Fruit fly (Drosophila melanogaster) whole organism, prepupa: ENCODE measurements around the gene CG15784.

ENCODE experiments used
- CG10631 ChIP-seq: fragments of 200-800 bp; sonication (Bioruptor generic); optimal IDR thresholded peaks from 2 replicates; lab custom pipeline; 2016; ENCODE audit warnings: missing biosample characterization, missing genetic modification characterization
- CG10669 ChIP-seq: fragments of 200-800 bp; sonication (Bioruptor generic); optimal IDR thresholded peaks from 3 replicates; lab custom pipeline; 2018; ENCODE audit warnings: missing biosample characterization, mild to moderate bottlenecking, missing genetic modification characterization, moderate library complexity
- CG11294 ChIP-seq: fragments of 200-800 bp; sonication (Bioruptor generic); IDR thresholded peaks from 2 replicates; pipeline ENCODE4 v1.3.6; 2022; ENCODE audit warnings: missing biosample characterization, missing genetic modification characterization
- CG11762 ChIP-seq: fragments of 200-800 bp; sonication (Bioruptor generic); optimal IDR thresholded peaks from 3 replicates; lab custom pipeline; 2016; ENCODE audit warnings: missing biosample characterization, missing genetic modification characterization; ENCODE audit not compliant: insufficient read depth
- CG11902 ChIP-seq: fragments of 200-800 bp; sonication (Bioruptor generic); optimal IDR thresholded peaks from 3 replicates; lab custom pipeline; 2016; ENCODE audit warnings: missing biosample characterization, missing genetic modification characterization
- CG15336 ChIP-seq: fragments of 200-800 bp; sonication (Bioruptor generic); IDR thresholded peaks from 2 replicates; pipeline ENCODE4 v1.3.6; 2022; ENCODE audit warnings: missing biosample characterization, missing genetic modification characterization
- CG1621 ChIP-seq: fragments of 200-800 bp; sonication (Bioruptor generic); optimal IDR thresholded peaks from 3 replicates; lab custom pipeline; 2018; ENCODE audit warnings: missing biosample characterization, mild to moderate bottlenecking, missing genetic modification characterization
- CG16779 ChIP-seq: fragments of 200-800 bp; sonication (Bioruptor generic); optimal IDR thresholded peaks from 3 replicates; lab custom pipeline; 2017; ENCODE audit warnings: missing biosample characterization, mild to moderate bottlenecking, missing genetic modification characterization
- CG3032 ChIP-seq: fragments of 200-800 bp; optimal IDR thresholded peaks from 2 replicates; lab custom pipeline; 2019; ENCODE audit warnings: missing biosample characterization, mild to moderate bottlenecking, missing genetic modification characterization, moderate library complexity
- CG31627 ChIP-seq: fragments of 200-800 bp; sonication (Bioruptor generic); optimal IDR thresholded peaks from 3 replicates; lab custom pipeline; 2016; ENCODE audit warnings: missing biosample characterization, missing genetic modification characterization
- CG32006 ChIP-seq: fragments of 200-800 bp; sonication (Bioruptor generic); optimal IDR thresholded peaks from 3 replicates; lab custom pipeline; 2017; ENCODE audit warnings: missing biosample characterization, mild to moderate bottlenecking, missing genetic modification characterization
- CG3919 ChIP-seq: fragments of 200-800 bp; sonication (Bioruptor generic); optimal IDR thresholded peaks from 3 replicates; lab custom pipeline; 2016; ENCODE audit warnings: missing biosample characterization, missing genetic modification characterization
- CG4318 ChIP-seq: fragments of 200-800 bp; sonication (Bioruptor generic); optimal IDR thresholded peaks from 3 replicates; lab custom pipeline; 2017; ENCODE audit warnings: missing biosample characterization, mild to moderate bottlenecking, missing genetic modification characterization
- CG6276 ChIP-seq: fragments of 200-800 bp; sonication (Bioruptor generic); optimal IDR thresholded peaks from 2 replicates; lab custom pipeline; 2017; ENCODE audit warnings: missing biosample characterization, mild to moderate bottlenecking, missing genetic modification characterization
- CG6792 ChIP-seq: fragments of 200-800 bp; sonication (Bioruptor generic); optimal IDR thresholded peaks from 3 replicates; lab custom pipeline; 2016; ENCODE audit warnings: missing biosample characterization, missing genetic modification characterization
- CG6808 ChIP-seq: fragments of 200-800 bp; sonication (Bioruptor generic); optimal IDR thresholded peaks from 3 replicates; lab custom pipeline; 2017; ENCODE audit warnings: missing biosample characterization, missing genetic modification characterization, mild to moderate bottlenecking, moderate library complexity, missing genetic modification reagents
- CG6854 ChIP-seq: fragments of 200-800 bp; sonication (Bioruptor generic); optimal IDR thresholded peaks from 2 replicates; lab custom pipeline; 2017; ENCODE audit warnings: missing biosample characterization, mild to moderate bottlenecking, missing genetic modification characterization
- CG7368 ChIP-seq: fragments of 200-800 bp; sonication (Bioruptor generic); optimal IDR thresholded peaks from 3 replicates; lab custom pipeline; 2016; ENCODE audit warnings: missing biosample characterization, missing genetic modification characterization
- CG8119 ChIP-seq: fragments of 200-800 bp; sonication (Bioruptor generic); IDR thresholded peaks from 3 replicates; pipeline ENCODE4 v1.3.6; 2022; ENCODE audit warnings: missing biosample characterization, missing genetic modification characterization
- CG8319 ChIP-seq: fragments of 200-800 bp; sonication (Bioruptor generic); optimal IDR thresholded peaks from 3 replicates; lab custom pipeline; 2016; ENCODE audit warnings: missing biosample characterization, missing genetic modification characterization
- CG8632 ChIP-seq: fragments of 200-800 bp; sonication (Bioruptor generic); optimal IDR thresholded peaks from 3 replicates; lab custom pipeline; 2016; ENCODE audit warnings: missing biosample characterization, missing genetic modification characterization
- CG9139 ChIP-seq: fragments of 200-800 bp; sonication (Bioruptor generic); optimal IDR thresholded peaks from 3 replicates; lab custom pipeline; 2017; ENCODE audit warnings: missing biosample characterization, mild to moderate bottlenecking, missing genetic modification characterization
- Eip75B ChIP-seq: fragments of 200-800 bp; sonication (Bioruptor generic); optimal IDR thresholded peaks from 3 replicates; lab custom pipeline; 2016; ENCODE audit warnings: missing biosample characterization, missing genetic modification characterization
- Eip78C ChIP-seq: fragments of 200-800 bp; sonication (Bioruptor generic); peaks from one replicate; lab custom pipeline; 2016; ENCODE audit warnings: missing biosample characterization, missing genetic modification characterization
- Eip93F ChIP-seq: fragments of 200-800 bp; sonication (Bioruptor generic); optimal IDR thresholded peaks from 2 replicates; lab custom pipeline; 2016; ENCODE audit warnings: missing biosample characterization, mild to moderate bottlenecking, missing genetic modification characterization
- Gug ChIP-seq: fragments of 200-800 bp; sonication (Bioruptor generic); IDR thresholded peaks from 2 replicates; pipeline ENCODE4 v1.3.6; 2022; ENCODE audit warnings: missing biosample characterization, missing genetic modification characterization
- Hr38 ChIP-seq: sonication (Bioruptor generic); optimal IDR thresholded peaks from 2 replicates; lab custom pipeline; 2016; ENCODE audit warnings: missing biosample characterization, missing genetic modification characterization
- Hr39 ChIP-seq: fragments of 200-800 bp; sonication (Bioruptor generic); optimal IDR thresholded peaks from 2 replicates; lab custom pipeline; 2016; ENCODE audit warnings: missing biosample characterization, missing genetic modification characterization
- Lpt ChIP-seq: fragments of 200-800 bp; sonication (Bioruptor generic); optimal IDR thresholded peaks from 3 replicates; lab custom pipeline; 2016; ENCODE audit warnings: missing biosample characterization, missing genetic modification characterization
- Met ChIP-seq: fragments of 200-800 bp; sonication (Bioruptor generic); optimal IDR thresholded peaks from 3 replicates; lab custom pipeline; 2016; ENCODE audit warnings: missing biosample characterization, missing genetic modification characterization
- Smox ChIP-seq: fragments of 200-800 bp; sonication (Bioruptor generic); optimal IDR thresholded peaks from 3 replicates; lab custom pipeline; 2016; ENCODE audit warnings: missing biosample characterization, missing genetic modification characterization
- Sox102F ChIP-seq: fragments of 200-800 bp; sonication (Bioruptor generic); optimal IDR thresholded peaks from 2 replicates; lab custom pipeline; 2016; ENCODE audit warnings: missing biosample characterization, mild to moderate bottlenecking, missing genetic modification characterization
- Sox14 ChIP-seq: fragments of 200-800 bp; sonication (Bioruptor generic); optimal IDR thresholded peaks from 3 replicates; lab custom pipeline; 2016; ENCODE audit warnings: missing biosample characterization, missing genetic modification characterization
- Sox15 ChIP-seq: fragments of 200-800 bp; sonication (Bioruptor generic); optimal IDR thresholded peaks from 3 replicates; lab custom pipeline; 2016; ENCODE audit warnings: missing biosample characterization, missing genetic modification characterization
- acj6 ChIP-seq: fragments of 200-800 bp; sonication (Bioruptor generic); optimal IDR thresholded peaks from 3 replicates; lab custom pipeline; 2016; ENCODE audit warnings: missing biosample characterization, missing genetic modification characterization
- cyc ChIP-seq: fragments of 200-800 bp; sonication (Bioruptor generic); optimal IDR thresholded peaks from 3 replicates; lab custom pipeline; 2016; ENCODE audit warnings: missing biosample characterization, missing genetic modification characterization
- dsx ChIP-seq: fragments of 200-800 bp; optimal IDR thresholded peaks from 3 replicates; lab custom pipeline; 2019; ENCODE audit warnings: missing biosample characterization, mild to moderate bottlenecking, missing genetic modification characterization, moderate library complexity; ENCODE audit not compliant: poor library complexity, severe bottlenecking
- esn ChIP-seq: fragments of 200-800 bp; sonication (Bioruptor generic); optimal IDR thresholded peaks from 2 replicates; lab custom pipeline; 2016; ENCODE audit warnings: missing biosample characterization, mild to moderate bottlenecking, missing genetic modification characterization, moderate library complexity
- fd59A ChIP-seq: fragments of 200-800 bp; sonication (Bioruptor generic); optimal IDR thresholded peaks from 2 replicates; lab custom pipeline; 2017; ENCODE audit warnings: missing biosample characterization, mild to moderate bottlenecking, missing genetic modification characterization, missing genetic modification reagents
- fd85E ChIP-seq: fragments of 200-800 bp; sonication (Bioruptor generic); optimal IDR thresholded peaks from 3 replicates; lab custom pipeline; 2016; ENCODE audit warnings: missing biosample characterization, missing genetic modification characterization
- fkh ChIP-seq: fragments of 200-800 bp; sonication (Bioruptor generic); optimal IDR thresholded peaks from 3 replicates; lab custom pipeline; 2017; ENCODE audit warnings: missing biosample characterization, mild to moderate bottlenecking, missing genetic modification characterization, moderate library complexity
- lz ChIP-seq: fragments of 200-800 bp; sonication (Bioruptor generic); optimal IDR thresholded peaks from 3 replicates; lab custom pipeline; 2016; ENCODE audit warnings: missing biosample characterization, missing genetic modification characterization
- pdm3 ChIP-seq: fragments of 200-800 bp; sonication (Bioruptor generic); optimal IDR thresholded peaks from 3 replicates; lab custom pipeline; 2016; ENCODE audit warnings: missing biosample characterization, missing genetic modification characterization
- salr ChIP-seq, 2 experiments: fragments of 200-800 bp; sonication (Bioruptor generic); optimal IDR thresholded peaks; 3 replicates each; lab custom pipeline; 2016 to 2018; ENCODE audit warnings: missing biosample characterization in 2 of 2, missing genetic modification characterization in 2 of 2, mild to moderate bottlenecking in 1 of 2
- spab ChIP-seq: fragments of 200-800 bp; sonication (Bioruptor generic); optimal IDR thresholded peaks from 2 replicates; lab custom pipeline; 2017; ENCODE audit warnings: missing biosample characterization, mild to moderate bottlenecking, missing genetic modification characterization, missing genetic modification reagents
- svp ChIP-seq: fragments of 200-800 bp; sonication (Bioruptor generic); peaks from one replicate; lab custom pipeline; 2016; ENCODE audit warnings: missing biosample characterization, missing genetic modification characterization
- topi ChIP-seq: fragments of 200-800 bp; sonication (Bioruptor generic); optimal IDR thresholded peaks from 3 replicates; lab custom pipeline; 2016; ENCODE audit warnings: missing biosample characterization, missing genetic modification characterization
- vri ChIP-seq: fragments of 200-800 bp; sonication (Bioruptor generic); optimal IDR thresholded peaks from 3 replicates; lab custom pipeline; 2016; ENCODE audit warnings: missing biosample characterization, mild to moderate bottlenecking, missing genetic modification characterization

The CG15784 gene

dm6 chrX:5418555-5419044 is 10.8 kb upstream of the CG15784 start:
- no peak for TF ChIP-seq Smox (GFP tag; lab: Kevin White, UChicago)
- peak; percentile 84 for TF ChIP-seq svp (GFP tag; lab: Kevin White, UChicago)
- TF ChIP-seq Sox14 (GFP tag; lab: Kevin White, UChicago), result peak; percentile 42

dm6 chrX:5419045-5419901 is 10.1 kb upstream of the CG15784 start:
- TF ChIP-seq CG31627 (GFP tag; lab: Kevin White, UChicago) (peak; percentile 39), CG16779 (tag; lab: Kevin White, UChicago) (no peak), CG15336 (peak; percentile 64), CG1621 (tag; lab: Kevin White, UChicago) (no peak), CG3032 (tag; lab: Kevin White, UChicago) (no peak), CG10631 (peak; percentile 34), spab (GFP tag; lab: Kevin White, UChicago) (no peak), CG8119 (GFP tag; lab: Robert Waterston, UW) (peak; percentile 66), Sox15 (GFP tag; lab: Kevin White, UChicago) (no peak), fd85E (GFP tag; lab: Kevin White, UChicago) (no peak), CG6808 (GFP tag; lab: Kevin White, UChicago) (no peak), acj6 (peak; percentile 30), CG10669 (GFP tag; lab: Kevin White, UChicago) (peak; percentile 2), Eip78C (GFP tag; lab: Kevin White, UChicago) (peak; percentile 78), CG7368 (GFP tag; lab: Kevin White, UChicago) (no peak), Sox102F (GFP tag; lab: Kevin White, UChicago) (no peak), CG6854 (GFP tag; lab: Kevin White, UChicago) (no peak), lz (GFP tag; lab: Kevin White, UChicago) (peak; percentile 37), esn (GFP tag; lab: Kevin White, UChicago) (peak; percentile 36), CG3919 (GFP tag; lab: Kevin White, UChicago) (peak; percentile 39), Eip75B (GFP tag; lab: Kevin White, UChicago) (peak; percentile 0), Met (GFP tag; lab: Kevin White, UChicago) (peak; percentile 31), Lpt (GFP tag; lab: Kevin White, UChicago) (peak; percentile 24), salr (GFP tag; optimal IDR thresholded peaks at IDR 0.05; lab: Kevin White, UChicago) (peak in 1 of 2 experiments; percentile 27), fd59A (GFP tag; lab: Kevin White, UChicago) (peak; percentile 14), svp (GFP tag; lab: Kevin White, UChicago) (no peak), Smox (GFP tag; lab: Kevin White, UChicago) (no peak), CG9139 (no peak), cyc (peak; percentile 19), fkh (GFP tag; lab: Kevin White, UChicago) (peak; percentile 46), topi (GFP tag; lab: Kevin White, UChicago) (peak; percentile 29), CG11294 (GFP tag; lab: Robert Waterston, UW) (0 out of 2 replicates have a peak, but pooled peaks have one; percentile 24), Eip93F (no peak), vri (GFP tag; lab: Kevin White, UChicago) (no peak), CG4318 (GFP tag; lab: Kevin White, UChicago) (peak; percentile 60), Hr39 (GFP tag; lab: Kevin White, UChicago) (peak; percentile 46), CG8632 (GFP tag; lab: Kevin White, UChicago) (no peak), Gug (GFP tag; lab: Robert Waterston, UW) (peak; percentile 64), CG8319 (GFP tag; lab: Kevin White, UChicago) (no peak), CG32006 (GFP tag; lab: Kevin White, UChicago) (peak; percentile 76), Hr38 (no peak), CG6792 (GFP tag; lab: Kevin White, UChicago) (peak; percentile 25), CG11902 (GFP tag; lab: Kevin White, UChicago) (peak; percentile 17), CG6276 (peak; percentile 52), CG11762 (no peak), dsx (GFP tag; lab: Kevin White, UChicago) (peak; percentile 60), pdm3 (GFP tag; lab: Kevin White, UChicago) (peak; percentile 56)
